Fruit fly (Drosophila melanogaster) whole organism, embryonic: ENCODE results near the gene CG15930.

Experiments used
- Atf3 ChIP-seq: fragments of 200-800 bp; sonication (Bioruptor generic); optimal IDR thresholded peaks from 3 replicates; lab custom pipeline; 2016; ENCODE audit warnings: missing biosample characterization, missing genetic modification characterization
- BEAF-32 ChIP-seq: fragments of 200-800 bp; sonication (Bioruptor generic); optimal IDR thresholded peaks from 3 replicates; lab custom pipeline; 2017; ENCODE audit warnings: missing biosample characterization, missing genetic modification characterization, mild to moderate bottlenecking, moderate library complexity, missing genetic modification reagents
- CG1024 ChIP-seq: fragments of 200-800 bp; sonication (Bioruptor generic); IDR thresholded peaks from 2 replicates; pipeline ENCODE4 v1.3.6; 2022; ENCODE audit warnings: missing biosample characterization, missing genetic modification characterization
- CG11504 ChIP-seq: fragments of 200-800 bp; sonication (Bioruptor generic); optimal IDR thresholded peaks from 3 replicates; lab custom pipeline; 2019; ENCODE audit warnings: missing biosample characterization, mild to moderate bottlenecking, missing genetic modification characterization, moderate library complexity
- CG12219 ChIP-seq: fragments of 200-800 bp; sonication (Bioruptor generic); optimal IDR thresholded peaks from 3 replicates; lab custom pipeline; 2018; ENCODE audit warnings: missing biosample characterization, mild to moderate bottlenecking, missing genetic modification characterization
- CG13624 ChIP-seq: fragments of 200-800 bp; sonication (Bioruptor generic); optimal IDR thresholded peaks from 2 replicates; lab custom pipeline; 2016; ENCODE audit warnings: missing biosample characterization, missing genetic modification characterization
- CG16813 ChIP-seq: fragments of 200-800 bp; sonication (Bioruptor generic); IDR thresholded peaks from 3 replicates; pipeline ENCODE4 v1.3.6; 2022; ENCODE audit warnings: missing biosample characterization, missing genetic modification characterization; ENCODE audit not compliant: partially characterized antibody
- CG1792 ChIP-seq: fragments of 200-800 bp; sonication (Bioruptor generic); optimal IDR thresholded peaks from 2 replicates; lab custom pipeline; 2016; ENCODE audit warnings: missing biosample characterization, missing genetic modification characterization
- CG5180 ChIP-seq: fragments of 200-800 bp; sonication (Bioruptor generic); optimal IDR thresholded peaks from 3 replicates; lab custom pipeline; 2017; ENCODE audit warnings: missing biosample characterization, missing genetic modification characterization, mild to moderate bottlenecking, moderate library complexity, missing genetic modification reagents
- CG5953 ChIP-seq: fragments of 200-800 bp; sonication (Bioruptor generic); IDR thresholded peaks from 2 replicates; pipeline ENCODE4 v1.3.6; 2022; ENCODE audit warnings: missing biosample characterization, missing genetic modification characterization
- CG6683 ChIP-seq: fragments of 200-800 bp; sonication (Bioruptor generic); optimal IDR thresholded peaks from 2 replicates; lab custom pipeline; 2017; ENCODE audit warnings: missing biosample characterization, mild to moderate bottlenecking, missing genetic modification characterization, missing genetic modification reagents
- CG6791 ChIP-seq: fragments of 200-800 bp; sonication (Bioruptor generic); IDR thresholded peaks from 3 replicates; pipeline ENCODE4 v1.3.6; 2022; ENCODE audit warnings: missing biosample characterization, missing genetic modification characterization; ENCODE audit not compliant: partially characterized antibody
- CG6813 ChIP-seq: fragments of 200-800 bp; sonication (Bioruptor generic); optimal IDR thresholded peaks from 2 replicates; lab custom pipeline; 2017; ENCODE audit warnings: missing biosample characterization, missing genetic modification characterization, mild to moderate bottlenecking, moderate library complexity, missing genetic modification reagents
- CG7357 ChIP-seq: fragments of 200-800 bp; sonication (Bioruptor generic); IDR thresholded peaks from 3 replicates; pipeline ENCODE4 v1.3.6; 2022; ENCODE audit warnings: missing biosample characterization, missing genetic modification characterization
- CG7963 ChIP-seq: fragments of 200-800 bp; sonication (Bioruptor generic); IDR thresholded peaks from 3 replicates; pipeline ENCODE4 v1.3.6; 2022; ENCODE audit warnings: missing biosample characterization, missing genetic modification characterization; ENCODE audit not compliant: partially characterized antibody
- CG7987 ChIP-seq: fragments of 200-800 bp; sonication (Bioruptor generic); optimal IDR thresholded peaks from 2 replicates; lab custom pipeline; 2018; ENCODE audit warnings: missing biosample characterization, mild to moderate bottlenecking, missing genetic modification characterization, moderate library complexity
- CG8359 ChIP-seq: fragments of 200-800 bp; sonication (Bioruptor generic); optimal IDR thresholded peaks from 2 replicates; lab custom pipeline; 2017; ENCODE audit warnings: missing biosample characterization, mild to moderate bottlenecking, missing genetic modification characterization, borderline replicate concordance
- Dip3 ChIP-seq: fragments of 200-800 bp; sonication (Bioruptor generic); optimal IDR thresholded peaks from 3 replicates; lab custom pipeline; 2016; ENCODE audit warnings: missing biosample characterization, missing genetic modification characterization
- HLH3B ChIP-seq: fragments of 200-800 bp; sonication (Bioruptor generic); IDR thresholded peaks from 2 replicates; pipeline ENCODE4 v1.3.6; 2022; ENCODE audit warnings: missing biosample characterization, missing genetic modification characterization
- Hr3 ChIP-seq: fragments of 200-800 bp; sonication (Bioruptor generic); optimal IDR thresholded peaks from 3 replicates; lab custom pipeline; 2016; ENCODE audit warnings: missing biosample characterization, missing genetic modification characterization
- Hr39 ChIP-seq: fragments of >200 bp; optimal IDR thresholded peaks from 2 replicates; lab custom pipeline; 2017
- Kr ChIP-seq: fragments of 200-800 bp; sonication (Bioruptor generic); optimal IDR thresholded peaks from 2 replicates; lab custom pipeline; 2017; ENCODE audit warnings: missing biosample characterization, mild to moderate bottlenecking, missing genetic modification characterization
- Meics ChIP-seq: fragments of 200-800 bp; sonication (Bioruptor generic); optimal IDR thresholded peaks from 2 replicates; lab custom pipeline; 2017; ENCODE audit warnings: missing biosample characterization, mild to moderate bottlenecking, missing genetic modification characterization
- Myb ChIP-seq: fragments of 200-800 bp; sonication (Bioruptor generic); optimal IDR thresholded peaks from 2 replicates; lab custom pipeline; 2016; ENCODE audit warnings: missing biosample characterization, missing genetic modification characterization
- NK7.1 ChIP-seq: fragments of 200-800 bp; sonication (Bioruptor generic); optimal IDR thresholded peaks from 3 replicates; lab custom pipeline; 2016; ENCODE audit warnings: missing biosample characterization, missing genetic modification characterization
- Ravus ChIP-seq: fragments of 200-800 bp; sonication (Bioruptor generic); IDR thresholded peaks from 2 replicates; pipeline ENCODE4 v1.3.6; 2022; ENCODE audit warnings: missing biosample characterization, missing genetic modification characterization
- Xbp1 ChIP-seq: fragments of 200-800 bp; sonication (Bioruptor generic); optimal IDR thresholded peaks from 3 replicates; lab custom pipeline; 2016; ENCODE audit warnings: missing biosample characterization, mild to moderate bottlenecking, missing genetic modification characterization
- al ChIP-seq: fragments of 200-800 bp; sonication (Bioruptor generic); IDR thresholded peaks from 2 replicates; pipeline ENCODE4 v1.3.6; 2022; ENCODE audit warnings: missing biosample characterization, missing genetic modification characterization
- bbx ChIP-seq: fragments of 200-800 bp; sonication (Bioruptor generic); IDR thresholded peaks from 2 replicates; pipeline ENCODE4 v1.3.6; 2022; ENCODE audit warnings: missing biosample characterization, missing genetic modification characterization; ENCODE audit not compliant: partially characterized antibody
- caup ChIP-seq: fragments of 200-800 bp; sonication (Bioruptor generic); optimal IDR thresholded peaks from 3 replicates; lab custom pipeline; 2017; ENCODE audit warnings: missing biosample characterization, mild to moderate bottlenecking, missing genetic modification characterization, moderate library complexity; ENCODE audit not compliant: severe bottlenecking
- cg ChIP-seq: fragments of 200-800 bp; sonication (Bioruptor generic); optimal IDR thresholded peaks from 3 replicates; lab custom pipeline; 2019; ENCODE audit warnings: missing biosample characterization, mild to moderate bottlenecking, missing genetic modification characterization, moderate library complexity
- corto ChIP-seq: fragments of 200-800 bp; sonication (Bioruptor generic); optimal IDR thresholded peaks from 2 replicates; lab custom pipeline; 2016; ENCODE audit warnings: missing biosample characterization, mild to moderate bottlenecking, missing genetic modification characterization, moderate library complexity
- croc ChIP-seq: fragments of 200-800 bp; sonication (Bioruptor generic); conservative IDR thresholded peaks from 3 replicates; pipeline ENCODE4 v1.3.6; 2022; ENCODE audit warnings: missing biosample characterization, missing genetic modification characterization
- dysf ChIP-seq: fragments of 200-800 bp; sonication (Bioruptor generic); IDR thresholded peaks from 3 replicates; pipeline ENCODE4 v1.3.6; 2022; ENCODE audit warnings: missing biosample characterization, missing genetic modification characterization
- esg ChIP-seq: fragments of 200-800 bp; sonication (Bioruptor generic); conservative IDR thresholded peaks from 2 replicates; pipeline ENCODE4 v1.3.6; 2022; ENCODE audit warnings: missing biosample characterization, missing genetic modification characterization
- eve ChIP-seq, 2 experiments: fragments of >200 bp; optimal IDR thresholded peaks; 2 replicates each; lab custom pipeline; 2017; ENCODE audit warnings: missing biosample characterization in 2 of 2, missing genetic modification characterization in 2 of 2
- grn ChIP-seq: fragments of 200-800 bp; sonication (Bioruptor generic); optimal IDR thresholded peaks from 3 replicates; lab custom pipeline; 2017; ENCODE audit warnings: missing biosample characterization, missing genetic modification characterization
- gsb-n ChIP-seq: fragments of 200-800 bp; sonication (Bioruptor generic); optimal IDR thresholded peaks from 3 replicates; lab custom pipeline; 2018; ENCODE audit warnings: missing biosample characterization, mild to moderate bottlenecking, missing genetic modification characterization
- klu ChIP-seq: fragments of 200-800 bp; sonication (Bioruptor generic); IDR thresholded peaks from 2 replicates; pipeline ENCODE4 v1.3.6; 2022; ENCODE audit warnings: missing biosample characterization, missing genetic modification characterization
- nerfin-1 ChIP-seq: fragments of 200-800 bp; sonication (Bioruptor generic); optimal IDR thresholded peaks from 3 replicates; lab custom pipeline; 2019; ENCODE audit warnings: missing biosample characterization, mild to moderate bottlenecking, missing genetic modification characterization, moderate library complexity
- onecut ChIP-seq: fragments of 200-800 bp; sonication (Bioruptor generic); IDR thresholded peaks from 2 replicates; pipeline ENCODE4 v1.3.6; 2022; ENCODE audit warnings: missing biosample characterization, missing genetic modification characterization
- pnt ChIP-seq: fragments of 200-800 bp; sonication (Bioruptor generic); optimal IDR thresholded peaks from 3 replicates; lab custom pipeline; 2016; ENCODE audit warnings: missing biosample characterization, missing genetic modification characterization
- ro ChIP-seq: fragments of 200-800 bp; sonication (Bioruptor generic); IDR thresholded peaks from 2 replicates; pipeline ENCODE4 v1.3.6; 2022; ENCODE audit warnings: missing biosample characterization, missing genetic modification characterization
- run ChIP-seq: fragments of 200-800 bp; sonication (Bioruptor generic); optimal IDR thresholded peaks from 3 replicates; lab custom pipeline; 2018; ENCODE audit warnings: missing biosample characterization, mild to moderate bottlenecking, missing genetic modification characterization
- sna ChIP-seq: fragments of 200-800 bp; sonication (Bioruptor generic); IDR thresholded peaks from 2 replicates; pipeline ENCODE4 v1.3.6; 2022; ENCODE audit warnings: missing biosample characterization, missing genetic modification characterization; ENCODE audit not compliant: partially characterized antibody
- sug ChIP-seq: fragments of 200-800 bp; optimal IDR thresholded peaks from 2 replicates; lab custom pipeline; 2019; ENCODE audit warnings: missing biosample characterization, mild to moderate bottlenecking, missing genetic modification characterization, moderate library complexity
- tll ChIP-seq, 2 experiments: fragments of 200-800 bp in 1 of 2; fragments of >200 bp in 1 of 2; sonication (Bioruptor generic) in 1 of 2; optimal IDR thresholded peaks; 2 replicates each; lab custom pipeline; 2017 to 2019; ENCODE audit warnings: missing biosample characterization in 2 of 2, missing genetic modification characterization in 2 of 2, mild to moderate bottlenecking in 1 of 2, moderate library complexity in 1 of 2
- wdn ChIP-seq: fragments of 200-800 bp; sonication (Bioruptor generic); IDR thresholded peaks from 2 replicates; pipeline ENCODE4 v1.3.6; 2022; ENCODE audit warnings: missing biosample characterization, missing genetic modification characterization
- z ChIP-seq: fragments of 200-800 bp; sonication (Bioruptor generic); IDR thresholded peaks from 3 replicates; pipeline ENCODE4 v1.3.6; 2022; ENCODE audit warnings: missing biosample characterization, missing genetic modification characterization

CG15930 gene

DNA sequence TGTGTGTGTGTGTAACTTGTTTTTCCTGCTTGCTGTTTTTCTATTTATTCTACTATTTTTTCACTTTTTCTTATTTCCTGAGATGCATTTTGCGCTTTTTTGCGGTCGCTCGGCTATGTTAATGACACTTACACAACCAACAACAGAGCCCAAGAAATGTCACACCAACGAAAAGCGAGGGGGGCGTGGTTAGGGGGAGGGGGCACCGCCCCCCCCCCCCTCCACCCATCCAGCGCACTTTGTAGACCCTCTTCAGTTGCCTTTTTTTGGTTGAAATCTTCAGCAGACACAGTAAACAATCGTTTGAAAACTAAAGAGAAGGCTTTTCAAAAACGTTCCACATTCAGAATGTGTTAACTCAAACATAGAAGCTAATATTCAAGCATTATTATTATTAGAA is 24.0 kb downstream of the CG15930 start:
- TF ChIP-seq al (GFP tag; lab: Robert Waterston, UW) = no peak
- peak; percentile 85 for TF ChIP-seq Hr39 (lab: Kevin White, UChicago)

DNA sequence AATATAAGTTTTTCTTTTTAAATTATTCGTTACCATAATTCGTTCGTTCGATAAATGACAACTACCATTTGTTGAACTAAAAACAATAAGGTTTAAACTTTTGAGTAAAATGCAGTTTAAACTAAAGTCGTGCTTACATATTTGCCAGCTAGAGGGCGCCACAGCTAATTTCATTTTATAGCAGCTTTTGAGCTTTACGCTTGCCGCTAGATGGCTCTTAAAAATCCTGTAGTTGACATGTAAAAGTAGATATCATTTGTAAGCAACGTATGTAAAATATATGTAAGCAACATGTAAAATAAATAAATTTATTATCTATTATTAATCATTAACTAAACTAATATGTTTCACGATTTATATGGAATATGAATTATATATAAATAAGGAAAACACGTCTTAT is 27.4 kb downstream of the CG15930 start:
- TF ChIP-seq CG16813 (peak; percentile 61), Myb (no peak), Ravus (no peak), Kr (no peak), ro (no peak), Xbp1 (GFP tag; lab: Kevin White, UChicago) (peak; percentile 1), CG13624 (no peak), sna (GFP tag; lab: Robert Waterston, UW) (no peak), z (peak; percentile 56; the same call in 1 of the 3 replicates), bbx (GFP tag; lab: Robert Waterston, UW) (no peak), Atf3 (GFP tag; lab: Kevin White, UChicago) (no peak), esg (GFP tag; lab: Robert Waterston, UW) (no peak), CG6791 (peak; percentile 14; the same call in 1 of the 3 replicates), gsb-n (tag; lab: Kevin White, UChicago) (no peak), grn (no peak), Hr3 (GFP tag; lab: Kevin White, UChicago) (no peak), dysf (GFP tag; lab: Robert Waterston, UW) (no peak), CG5953 (GFP tag; lab: Robert Waterston, UW) (no peak), CG1792 (GFP tag; lab: Kevin White, UChicago) (no peak), nerfin-1 (no peak), caup (GFP tag; lab: Kevin White, UChicago) (no peak), klu (GFP tag; lab: Robert Waterston, UW) (no peak), HLH3B (no peak), NK7.1 (no peak), croc (no peak), onecut (GFP tag; lab: Robert Waterston, UW) (no peak), Meics (no peak), pnt (GFP tag; lab: Kevin White, UChicago) (no peak), BEAF-32 (GFP tag; lab: Kevin White, UChicago) (no peak), sug (peak; percentile 5), cg (GFP tag; lab: Kevin White, UChicago) (no peak), Dip3 (GFP tag; lab: Kevin White, UChicago) (no peak), CG7357 (no peak), CG7963 (no peak), wdn (GFP tag; lab: Robert Waterston, UW) (no peak), CG11504 (tag; lab: Kevin White, UChicago) (peak; percentile 49), CG12219 (GFP tag; lab: Kevin White, UChicago) (no peak), CG6683 (GFP tag; lab: Kevin White, UChicago) (no peak), run (no peak), CG1024 (no peak; the same call in 1 of the 2 replicates), CG7987 (GFP tag; lab: Kevin White, UChicago) (no peak), CG6813 (no peak), eve (GFP tag; optimal IDR thresholded peaks at IDR 0.05; lab: Kevin White, UChicago) (no peak), CG5180 (GFP tag; lab: Kevin White, UChicago) (no peak), tll (GFP tag; optimal IDR thresholded peaks at IDR 0.05; lab: Kevin White, UChicago) (no peak), corto (GFP tag; lab: Kevin White, UChicago) (no peak), CG8359 (GFP tag; lab: Kevin White, UChicago) (no peak)
